Fruit fly (Drosophila melanogaster): Measurements from ENCODE around the gene NUCB1.
A peak's percentile ranks its signal among the peaks of the same experiment; 100 is the strongest.

NUCB1 gene

dm6 chr3L:17846982-17847355, 44.9 kb upstream of the NUCB1 start (continued):
- no peak for TF ChIP-seq CG15073 (GFP tag; optimal IDR thresholded peaks at IDR 0.05)
- TF ChIP-seq HmgZ (tag; optimal IDR thresholded peaks at IDR 0.05) = peak; percentile 15
- peak; percentile 32 for TF ChIP-seq CG32532 (GFP tag; IDR thresholded peaks at IDR 0.05)
- no peak for TF ChIP-seq repo (GFP tag; optimal IDR thresholded peaks at IDR 0.05)
- no peak for TF ChIP-seq Neu2 (GFP tag; optimal IDR thresholded peaks at IDR 0.05; ENCODE audit: borderline replicate concordance)
- peak; percentile 68 for TF ChIP-seq nerfin-2 (GFP tag; IDR thresholded peaks at IDR 0.05; ENCODE audit: partially characterized antibody)
- no peak for TF ChIP-seq CG13123 (GFP tag; optimal IDR thresholded peaks at IDR 0.05)
- no peak for TF ChIP-seq CG15479 (GFP tag; optimal IDR thresholded peaks at IDR 0.05)
- no peak for TF ChIP-seq CG6854 (GFP tag; optimal IDR thresholded peaks at IDR 0.05)
- TF ChIP-seq CG16815 (GFP tag; optimal IDR thresholded peaks at IDR 0.05) = no peak
- TF ChIP-seq rib (GFP tag; IDR thresholded peaks at IDR 0.05) = no peak
- no peak for TF ChIP-seq dm (GFP tag; optimal IDR thresholded peaks at IDR 0.05)
- peak in 1 of 2 experiments; percentile 25 for TF ChIP-seq crp (GFP tag; optimal IDR thresholded peaks at IDR 0.05)
- no peak for TF ChIP-seq scrt (GFP tag; optimal IDR thresholded peaks at IDR 0.05)
- no peak for TF ChIP-seq CG9437 (GFP tag; optimal IDR thresholded peaks at IDR 0.05)
- TF ChIP-seq CG4820 (GFP tag; optimal IDR thresholded peaks at IDR 0.05) = no peak
- TF ChIP-seq fu2 (GFP tag; optimal IDR thresholded peaks at IDR 0.05) = peak; percentile 30
- no peak for TF ChIP-seq CG4854 (GFP tag; optimal IDR thresholded peaks at IDR 0.05)
- peak; percentile 63 for TF ChIP-seq CG5180 (GFP tag; optimal IDR thresholded peaks at IDR 0.05)
- peak; percentile 29; the same call in 1 of the 2 replicates for TF ChIP-seq MBD-R2 (GFP tag; IDR thresholded peaks at IDR 0.05)
- peak; percentile 91 for TF ChIP-seq NFAT (GFP tag; IDR thresholded peaks at IDR 0.05)
- TF ChIP-seq CG18764 (GFP tag; optimal IDR thresholded peaks at IDR 0.05) = no peak
- TF ChIP-seq Awh (GFP tag; IDR thresholded peaks at IDR 0.05) = no peak
- TF ChIP-seq Rfx (GFP tag; IDR thresholded peaks at IDR 0.05) = peak; percentile 63; the same call in 1 of the 2 replicates
- no peak for TF ChIP-seq CG8478 (optimal IDR thresholded peaks at IDR 0.05)
- no peak for TF ChIP-seq Hmx (GFP tag; optimal IDR thresholded peaks at IDR 0.05)
- TF ChIP-seq YL-1 (GFP tag; optimal IDR thresholded peaks at IDR 0.05) = peak; percentile 61
- TF ChIP-seq CG8290 (GFP tag; optimal IDR thresholded peaks at IDR 0.05) = no peak
- peak in 1 of 2 experiments; percentile 64 for TF ChIP-seq CG8290 (tag; optimal IDR thresholded peaks at IDR 0.05)
- peak; percentile 61; the same call in 2 of the 3 replicates for TF ChIP-seq knrl (GFP tag; IDR thresholded peaks at IDR 0.05; ENCODE audit: partially characterized antibody)
- TF ChIP-seq dan (GFP tag; IDR thresholded peaks at IDR 0.05) = no peak
- TF ChIP-seq CG4707 (GFP tag; optimal IDR thresholded peaks at IDR 0.05) = no peak
- no peak for TF ChIP-seq CG18599 (GFP tag; optimal IDR thresholded peaks at IDR 0.05)
- no peak for TF ChIP-seq Asciz (GFP tag; optimal IDR thresholded peaks at IDR 0.05)
- TF ChIP-seq HLH4C (GFP tag; IDR thresholded peaks at IDR 0.05; ENCODE audit: partially characterized antibody) = peak; percentile 40; the same call in 2 of the 3 replicates
- TF ChIP-seq E2f2 (GFP tag; IDR thresholded peaks at IDR 0.05) = peak; percentile 48
- no peak for TF ChIP-seq CG6813 (GFP tag; optimal IDR thresholded peaks at IDR 0.05)
- TF ChIP-seq Fer1 (GFP tag; optimal IDR thresholded peaks at IDR 0.05) = no peak
- peak; percentile 20; the same call in 1 of the 2 replicates for TF ChIP-seq Drgx (GFP tag; IDR thresholded peaks at IDR 0.05)
- TF ChIP-seq unc-4 (GFP tag; IDR thresholded peaks at IDR 0.05; ENCODE audit: partially characterized antibody) = peak; percentile 70
- TF ChIP-seq ato (GFP tag; IDR thresholded peaks at IDR 0.05; ENCODE audit: partially characterized antibody) = peak; percentile 71
- no peak for TF ChIP-seq Rx (GFP tag; IDR thresholded peaks at IDR 0.05)
- TF ChIP-seq CG11456 (GFP tag; IDR thresholded peaks at IDR 0.05) = no peak
- TF ChIP-seq grn (GFP tag; optimal IDR thresholded peaks at IDR 0.05) = no peak
- TF ChIP-seq CG8765 (GFP tag; IDR thresholded peaks at IDR 0.05) = no peak
- TF ChIP-seq CG14050 (GFP tag; IDR thresholded peaks at IDR 0.05) = no peak
- no peak for TF ChIP-seq sc (optimal IDR thresholded peaks at IDR 0.05)
- no peak for TF ChIP-seq sc (GFP tag; optimal IDR thresholded peaks at IDR 0.05)
- TF ChIP-seq CG30403 (GFP tag; optimal IDR thresholded peaks at IDR 0.05) = no peak
- TF ChIP-seq CG10267 (tag; optimal IDR thresholded peaks at IDR 0.05) = no peak
- peak; percentile 68 for TF ChIP-seq CG13287 (GFP tag; IDR thresholded peaks at IDR 0.05; ENCODE audit: partially characterized antibody)
- TF ChIP-seq h (optimal IDR thresholded peaks at IDR 0.05) = no peak

Measured in whole organism, embryonic.